Fruit fly (Drosophila melanogaster): ENCODE measurements around the gene SecS.

SecS gene

dm6 chr3R:5613114-5613443 is 11.8 kb downstream of the SecS start, which contains the start of gene Atu:
TSS of gene Atu (plus strand) at chr3R:5613358.
- TF ChIP-seq gl (tag; optimal IDR thresholded peaks at IDR 0.05) (no peak), Ets98B (GFP tag; IDR thresholded peaks at IDR 0.05) (no peak), CG14655 (GFP tag; optimal IDR thresholded peaks at IDR 0.05) (no peak), Snoo (tag; optimal IDR thresholded peaks at IDR 0.05) (no peak), EcR (GFP tag; optimal IDR thresholded peaks at IDR 0.05) (no peak), D1 (tag; optimal IDR thresholded peaks at IDR 0.05) (no peak), CG32121 (GFP tag; IDR thresholded peaks at IDR 0.05) (no peak), CG4496 (GFP tag; IDR thresholded peaks at IDR 0.05) (no peak), CG12605 (GFP tag; IDR thresholded peaks at IDR 0.05) (no peak), rn (GFP tag; IDR thresholded peaks at IDR 0.05) (no peak)

DNA sequence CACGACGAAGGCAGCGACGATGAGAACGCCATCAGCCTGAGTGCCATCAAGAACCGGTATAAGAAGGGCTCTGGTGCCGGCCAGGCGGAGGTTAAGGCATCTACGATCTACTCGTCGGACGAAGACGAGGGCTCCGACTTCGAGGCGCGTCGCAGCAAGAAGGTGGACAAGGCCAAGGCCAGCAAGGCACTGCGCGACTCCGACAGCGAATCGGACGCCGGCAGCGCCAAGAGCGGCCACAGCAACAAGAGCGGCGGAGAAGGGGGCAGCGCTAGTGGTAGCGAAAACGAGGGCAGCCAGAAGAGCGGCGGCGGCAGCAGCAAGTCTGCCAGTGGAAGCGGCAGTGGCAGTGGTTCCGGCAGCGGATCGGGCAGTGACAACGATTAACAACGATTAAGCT is 14.3 kb downstream of the SecS start:
- TF ChIP-seq EcR (GFP tag; optimal IDR thresholded peaks at IDR 0.05), result peak; percentile 85
- TF ChIP-seq CG13204 (GFP tag; optimal IDR thresholded peaks at IDR 0.05), result peak; percentile 79
- no peak for TF ChIP-seq CG8301 (tag; optimal IDR thresholded peaks at IDR 0.05)

- TF ChIP-seq Snoo (tag; optimal IDR thresholded peaks at IDR 0.05) (peak; percentile 22), D1 (tag; optimal IDR thresholded peaks at IDR 0.05) (no peak), CG32121 (GFP tag; IDR thresholded peaks at IDR 0.05) (peak; percentile 56), CG14655 (GFP tag; optimal IDR thresholded peaks at IDR 0.05) (no peak), CG10348 (GFP tag; IDR thresholded peaks at IDR 0.05) (no peak), CG13204 (GFP tag; optimal IDR thresholded peaks at IDR 0.05) (no peak), CG4496 (GFP tag; IDR thresholded peaks at IDR 0.05) (peak; percentile 46; the same call in 2 of the 3 replicates), CG34367 (tag; optimal IDR thresholded peaks at IDR 0.05) (no peak), Ets98B (GFP tag; IDR thresholded peaks at IDR 0.05) (peak; percentile 55), rn (GFP tag; IDR thresholded peaks at IDR 0.05) (no peak), fd96Ca (GFP tag; IDR thresholded peaks at IDR 0.05) (peak; percentile 63), EcR (GFP tag; optimal IDR thresholded peaks at IDR 0.05) (no peak), CG12605 (GFP tag; IDR thresholded peaks at IDR 0.05) (no peak), CG9948 (tag; optimal IDR thresholded peaks at IDR 0.05) (peak; percentile 32), CG17806 (tag; optimal IDR thresholded peaks at IDR 0.05) (peak; percentile 22), Pif1A (GFP tag; optimal IDR thresholded peaks at IDR 0.05) (peak; percentile 16), CG8301 (tag; optimal IDR thresholded peaks at IDR 0.05) (peak; percentile 53), CG15710 (tag; optimal IDR thresholded peaks at IDR 0.05) (peak; percentile 50), CG8159 (tag; optimal IDR thresholded peaks at IDR 0.05) (peak; percentile 34), gl (tag; optimal IDR thresholded peaks at IDR 0.05) (peak; percentile 7), Pif1B (GFP tag; optimal IDR thresholded peaks at IDR 0.05) (no peak)
Measured at dm6 chr3R:5617923-5618623, 16.8 kb downstream of the SecS start.

dm6 chr3R:5620387-5620956 is 19.2 kb downstream of the SecS start:
- TF ChIP-seq CG34367 (tag; optimal IDR thresholded peaks at IDR 0.05), result peak; percentile 30
- peak; percentile 58 for TF ChIP-seq CG8301 (tag; optimal IDR thresholded peaks at IDR 0.05)
- no peak for TF ChIP-seq CG10348 (GFP tag; IDR thresholded peaks at IDR 0.05)
- peak; percentile 45 for TF ChIP-seq CG17806 (tag; optimal IDR thresholded peaks at IDR 0.05)
- no peak; the same call in 1 of the 2 replicates for TF ChIP-seq Ets98B (GFP tag; IDR thresholded peaks at IDR 0.05)
- TF ChIP-seq gl (tag; optimal IDR thresholded peaks at IDR 0.05), result peak; percentile 14
- peak; percentile 41 for TF ChIP-seq CG9948 (tag; optimal IDR thresholded peaks at IDR 0.05)
- TF ChIP-seq Pif1A (GFP tag; optimal IDR thresholded peaks at IDR 0.05), result peak; percentile 61
- TF ChIP-seq Snoo (tag; optimal IDR thresholded peaks at IDR 0.05), result peak; percentile 60
- peak; percentile 34 for TF ChIP-seq Pif1B (GFP tag; optimal IDR thresholded peaks at IDR 0.05)
- peak; percentile 33; the same call in 1 of the 2 replicates for TF ChIP-seq CG32121 (GFP tag; IDR thresholded peaks at IDR 0.05)
- no peak for TF ChIP-seq CG13204 (GFP tag; optimal IDR thresholded peaks at IDR 0.05)
- TF ChIP-seq EcR (GFP tag; optimal IDR thresholded peaks at IDR 0.05), result no peak
- peak; percentile 70 for TF ChIP-seq CG8159 (tag; optimal IDR thresholded peaks at IDR 0.05)
- peak; percentile 30 for TF ChIP-seq CG12605 (GFP tag; IDR thresholded peaks at IDR 0.05)
- 0 out of 3 replicates have a peak, but pooled peaks have one; percentile 45 for TF ChIP-seq CG4496 (GFP tag; IDR thresholded peaks at IDR 0.05)
- TF ChIP-seq CG15710 (tag; optimal IDR thresholded peaks at IDR 0.05), result peak; percentile 60
- TF ChIP-seq rn (GFP tag; IDR thresholded peaks at IDR 0.05), result peak; percentile 51
- no peak for TF ChIP-seq D1 (tag; optimal IDR thresholded peaks at IDR 0.05)
- peak; percentile 64; the same call in 1 of the 3 replicates for TF ChIP-seq fd96Ca (GFP tag; IDR thresholded peaks at IDR 0.05)
- TF ChIP-seq CG14655 (GFP tag; optimal IDR thresholded peaks at IDR 0.05), result peak; percentile 79

DNA sequence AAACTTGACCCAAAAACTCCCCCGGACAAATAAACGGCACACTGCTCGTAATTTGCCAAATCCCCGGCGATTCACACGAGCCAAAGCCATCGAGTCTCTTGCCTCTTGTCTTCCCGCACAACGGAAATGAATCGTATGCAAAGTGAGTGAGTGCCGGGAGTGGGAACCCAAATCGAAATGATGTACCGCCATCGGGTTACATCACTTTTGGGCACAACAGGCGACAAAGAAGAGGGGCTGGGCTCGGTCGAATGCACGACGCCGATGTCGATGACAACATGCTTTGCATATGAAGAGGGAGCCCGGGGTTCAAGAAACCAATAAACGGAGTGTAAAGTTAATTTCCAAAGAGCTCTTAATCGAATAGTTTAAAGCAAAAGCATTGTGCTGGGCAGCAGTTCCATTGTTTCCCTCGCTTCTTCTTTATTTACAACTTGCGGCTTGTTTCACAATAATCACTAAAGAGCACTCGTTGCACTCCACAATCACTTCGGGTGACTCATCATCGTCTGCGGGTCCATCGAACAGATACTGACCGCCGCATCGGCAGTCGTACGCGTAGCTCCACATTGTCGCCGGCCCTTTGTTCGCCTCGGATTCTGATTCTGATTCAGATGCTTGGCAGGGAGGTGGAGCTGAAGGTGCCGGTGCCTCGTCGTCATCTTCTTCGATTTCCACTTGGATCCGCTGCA is 20.6 kb downstream of the SecS start:
- TF ChIP-seq Ets98B (GFP tag; IDR thresholded peaks at IDR 0.05), result no peak; the same call in 1 of the 2 replicates
- peak; percentile 82 for TF ChIP-seq gl (tag; optimal IDR thresholded peaks at IDR 0.05)
- TF ChIP-seq CG34367 (tag; optimal IDR thresholded peaks at IDR 0.05), result peak; percentile 18
- peak; percentile 14 for TF ChIP-seq CG14655 (GFP tag; optimal IDR thresholded peaks at IDR 0.05)
- TF ChIP-seq CG12605 (GFP tag; IDR thresholded peaks at IDR 0.05), result peak; percentile 50
- no peak for TF ChIP-seq rn (GFP tag; IDR thresholded peaks at IDR 0.05)
- TF ChIP-seq Pif1A (GFP tag; optimal IDR thresholded peaks at IDR 0.05), result peak; percentile 4
- TF ChIP-seq CG8301 (tag; optimal IDR thresholded peaks at IDR 0.05), result peak; percentile 4
- peak; percentile 42; the same call in 1 of the 3 replicates for TF ChIP-seq CG4496 (GFP tag; IDR thresholded peaks at IDR 0.05)
- peak; percentile 94 for TF ChIP-seq EcR (GFP tag; optimal IDR thresholded peaks at IDR 0.05)
- no peak for TF ChIP-seq Pif1B (GFP tag; optimal IDR thresholded peaks at IDR 0.05)
- 0 out of 3 replicates have a peak, but pooled peaks have one; percentile 45 for TF ChIP-seq fd96Ca (GFP tag; IDR thresholded peaks at IDR 0.05)
- peak; percentile 77 for TF ChIP-seq CG13204 (GFP tag; optimal IDR thresholded peaks at IDR 0.05)
- TF ChIP-seq CG9948 (tag; optimal IDR thresholded peaks at IDR 0.05), result no peak
- no peak for TF ChIP-seq CG17806 (tag; optimal IDR thresholded peaks at IDR 0.05)
- TF ChIP-seq D1 (tag; optimal IDR thresholded peaks at IDR 0.05), result no peak
- TF ChIP-seq Snoo (tag; optimal IDR thresholded peaks at IDR 0.05), result no peak
- TF ChIP-seq CG10348 (GFP tag; IDR thresholded peaks at IDR 0.05), result no peak
- TF ChIP-seq CG32121 (GFP tag; IDR thresholded peaks at IDR 0.05), result no peak
- peak; percentile 27 for TF ChIP-seq CG8159 (tag; optimal IDR thresholded peaks at IDR 0.05)
- TF ChIP-seq CG15710 (tag; optimal IDR thresholded peaks at IDR 0.05), result no peak

Measured in whole organism, pupa.